Worm (Caenorhabditis elegans) whole organism, late embryonic: ENCODE data around the gene myo-3.

Source experiments
- ama-1 ChIP-seq: fragments of 150-350 bp; optimal IDR thresholded peaks from 2 replicates; lab custom pipeline; 2014
- nfya-1 ChIP-seq: sonication (generic microtip); optimal IDR thresholded peaks from 2 replicates; lab custom pipeline; 2017; ENCODE audit warnings: missing genetic modification characterization, mild to moderate bottlenecking, missing compliant biosample characterization, antibody characterized with exemption, moderate library complexity
- npax-4 ChIP-seq: sonication (generic microtip); optimal IDR thresholded peaks from 2 replicates; lab custom pipeline; 2016; ENCODE audit warnings: missing genetic modification characterization, missing compliant biosample characterization

- TF ChIP-seq npax-4 (no peak), ama-1 (lab: Kevin White, UChicago) (no peak), nfya-1 (tag; lab: Kevin White, UChicago) (no peak)
Measured at ce11 chrV:12196659-12197058, 37.5 kb downstream of the myo-3 start.
